Worm (Caenorhabditis elegans) whole organism, young adult: ENCODE data around the gene E_BE45912.2.
"Not testable (repeated sequence)": the region's sequence is repeated elsewhere in the genome, so short reads cannot be mapped to it uniquely, and the experiment has no call there.

Source experiments
- B0261.1 ChIP-seq: sonication (generic microtip); optimal IDR thresholded peaks from 2 replicates; lab custom pipeline; 2016; ENCODE audit warnings: mild to moderate bottlenecking, missing genetic modification characterization, moderate library complexity, missing compliant biosample characterization
- B0336.3 ChIP-seq: fragments of 200-800 bp; sonication (Bioruptor generic); IDR thresholded peaks from 2 replicates; pipeline ENCODE4 v1.3.6; 2022; ENCODE audit warnings: missing genetic modification characterization, missing compliant biosample characterization
- D2030.7 ChIP-seq: fragments of 200-800 bp; sonication (Bioruptor generic); IDR thresholded peaks from 2 replicates; pipeline ENCODE4 v1.3.6; 2022; ENCODE audit warnings: missing genetic modification reagents, missing genetic modification characterization, missing compliant biosample characterization
- F10E7.11 ChIP-seq: sonication (generic microtip); optimal IDR thresholded peaks from 2 replicates; lab custom pipeline; 2017; ENCODE audit warnings: mild to moderate bottlenecking, missing genetic modification characterization, moderate library complexity, missing compliant biosample characterization
- T07F8.4 ChIP-seq: sonication (generic microtip); optimal IDR thresholded peaks from 2 replicates; lab custom pipeline; 2016; ENCODE audit warnings: mild to moderate bottlenecking, missing genetic modification characterization, moderate library complexity, missing compliant biosample characterization
- Y79H2A.3 ChIP-seq: fragments of 200-800 bp; sonication (Bioruptor generic); conservative IDR thresholded peaks from 2 replicates; pipeline ENCODE4 v1.3.6; 2022; ENCODE audit warnings: missing genetic modification reagents, missing genetic modification characterization, missing compliant biosample characterization
- aptf-2 ChIP-seq: fragments of 200-800 bp; sonication (Bioruptor generic); conservative IDR thresholded peaks from 2 replicates; pipeline ENCODE4 v1.3.6; 2022; ENCODE audit warnings: missing genetic modification reagents, missing genetic modification characterization, missing compliant biosample characterization
- cebp-1 ChIP-seq, 2 experiments: fragments of 200-800 bp in 1 of 2; sonication (Bioruptor generic) in 1 of 2; sonication (generic microtip) in 1 of 2; IDR thresholded peaks in 1 of 2; optimal IDR thresholded peaks in 1 of 2; 2 replicates each; pipeline versions ENCODE4 v1.3.6 to Lab custom; 2017 to 2022; ENCODE audit warnings: missing compliant biosample characterization in 2 of 2, missing genetic modification characterization in 2 of 2, mild to moderate bottlenecking in 1 of 2, missing genetic modification reagents in 1 of 2, moderate library complexity in 1 of 2
- ceh-100 ChIP-seq: fragments of 200-800 bp; sonication (Bioruptor generic); IDR thresholded peaks from 2 replicates; pipeline ENCODE4 v1.3.6; 2022; ENCODE audit warnings: missing genetic modification reagents, missing genetic modification characterization, missing compliant biosample characterization
- dpl-1 ChIP-seq: fragments of 150-350 bp; optimal IDR thresholded peaks from 2 replicates; lab custom pipeline; 2014; ENCODE audit warnings: missing biosample characterization, missing genetic modification reagents, missing genetic modification characterization
- egl-44 ChIP-seq: fragments of 200-800 bp; sonication (Bioruptor generic); IDR thresholded peaks from 2 replicates; pipeline ENCODE4 v1.3.6; 2022; ENCODE audit warnings: missing genetic modification reagents, missing genetic modification characterization, missing compliant biosample characterization
- egrh-3 ChIP-seq: fragments of 200-800 bp; sonication (Bioruptor generic); IDR thresholded peaks from 2 replicates; pipeline ENCODE4 v1.3.6; 2022; ENCODE audit warnings: missing genetic modification reagents, missing genetic modification characterization, missing compliant biosample characterization
- hmg-1.2 ChIP-seq: fragments of 200-800 bp; sonication (Bioruptor generic); IDR thresholded peaks from 2 replicates; pipeline ENCODE4 v1.3.6; 2022; ENCODE audit warnings: missing genetic modification reagents, missing genetic modification characterization, missing compliant biosample characterization
- hmg-20 ChIP-seq: fragments of 200-800 bp; sonication (Bioruptor generic); IDR thresholded peaks from 2 replicates; pipeline ENCODE4 v1.3.6; 2022; ENCODE audit warnings: missing genetic modification reagents, missing genetic modification characterization, missing compliant biosample characterization
- hsf-1 ChIP-seq: fragments of 200-800 bp; sonication (Bioruptor generic); IDR thresholded peaks from 2 replicates; pipeline ENCODE4 v1.3.6; 2022; ENCODE audit warnings: missing genetic modification reagents, missing genetic modification characterization, missing compliant biosample characterization
- lag-1 ChIP-seq: fragments of 200-800 bp; sonication (Bioruptor generic); IDR thresholded peaks from 2 replicates; pipeline ENCODE4 v1.3.6; 2022; ENCODE audit warnings: missing genetic modification reagents, missing genetic modification characterization, missing compliant biosample characterization
- lin-26 ChIP-seq: fragments of 200-800 bp; sonication (Bioruptor generic); IDR thresholded peaks from 2 replicates; pipeline ENCODE4 v1.3.6; 2022; ENCODE audit warnings: missing genetic modification reagents, missing genetic modification characterization, missing compliant biosample characterization
- lsl-1 ChIP-seq: fragments of 200-800 bp; sonication (Bioruptor generic); optimal IDR thresholded peaks from 2 replicates; lab custom pipeline; 2018; ENCODE audit warnings: mild to moderate bottlenecking, missing genetic modification characterization, moderate library complexity, missing compliant biosample characterization
- nfya-2 ChIP-seq: fragments of 200-800 bp; sonication (Bioruptor generic); IDR thresholded peaks from 2 replicates; pipeline ENCODE4 v1.3.6; 2022; ENCODE audit warnings: missing genetic modification reagents, missing genetic modification characterization, missing compliant biosample characterization
- nhr-27 ChIP-seq: fragments of 200-800 bp; sonication (Bioruptor generic); optimal IDR thresholded peaks from 2 replicates; lab custom pipeline; 2018; ENCODE audit warnings: mild to moderate bottlenecking, missing genetic modification characterization, moderate library complexity, missing compliant biosample characterization
- rcor-1 ChIP-seq: fragments of 200-800 bp; sonication (Bioruptor generic); IDR thresholded peaks from 2 replicates; pipeline ENCODE4 v1.3.6; 2022; ENCODE audit warnings: missing genetic modification reagents, missing genetic modification characterization, missing compliant biosample characterization
- rpc-1 ChIP-seq, 2 experiments: fragments of 150-350 bp in 1 of 2; sonication (generic microtip) in 1 of 2; optimal IDR thresholded peaks; 2 replicates each; lab custom pipeline; 2014 to 2018; ENCODE audit warnings: missing biosample characterization in 1 of 2, missing genetic modification characterization in 1 of 2, missing genetic modification reagents in 1 of 2, missing genotype in 1 of 2
- sdz-38 ChIP-seq: sonication (generic microtip); optimal IDR thresholded peaks from 2 replicates; lab custom pipeline; 2016; ENCODE audit warnings: missing genotype, missing genetic modification characterization, missing compliant biosample characterization
- tbp1 ChIP-seq: fragments of 200-800 bp; sonication (Bioruptor generic); optimal IDR thresholded peaks from 2 replicates; lab custom pipeline; 2018; ENCODE audit warnings: mild to moderate bottlenecking, missing genetic modification characterization, missing compliant biosample characterization
- xnd-1 ChIP-seq: sonication (generic microtip); optimal IDR thresholded peaks from 2 replicates; lab custom pipeline; 2016; ENCODE audit warnings: missing genotype, missing genetic modification reagents, missing genetic modification characterization, missing compliant biosample characterization
- zfh-2 ChIP-seq: fragments of 200-800 bp; sonication (Bioruptor generic); conservative IDR thresholded peaks from 2 replicates; pipeline ENCODE4 v1.3.6; 2022; ENCODE audit warnings: missing genetic modification reagents, missing genetic modification characterization, missing compliant biosample characterization
- zim-3 ChIP-seq: sonication (generic microtip); optimal IDR thresholded peaks from 2 replicates; lab custom pipeline; 2017; ENCODE audit warnings: mild to moderate bottlenecking, missing genetic modification characterization, moderate library complexity, missing compliant biosample characterization
- ztf-26 ChIP-seq: sonication (generic microtip); optimal IDR thresholded peaks from 2 replicates; lab custom pipeline; 2017; ENCODE audit warnings: missing genetic modification characterization, missing compliant biosample characterization
- ztf-3 ChIP-seq: fragments of 200-800 bp; sonication (Bioruptor generic); optimal IDR thresholded peaks from 2 replicates; lab custom pipeline; 2018; ENCODE audit warnings: mild to moderate bottlenecking, missing genetic modification characterization, missing compliant biosample characterization

E_BE45912.2 gene

DNA sequence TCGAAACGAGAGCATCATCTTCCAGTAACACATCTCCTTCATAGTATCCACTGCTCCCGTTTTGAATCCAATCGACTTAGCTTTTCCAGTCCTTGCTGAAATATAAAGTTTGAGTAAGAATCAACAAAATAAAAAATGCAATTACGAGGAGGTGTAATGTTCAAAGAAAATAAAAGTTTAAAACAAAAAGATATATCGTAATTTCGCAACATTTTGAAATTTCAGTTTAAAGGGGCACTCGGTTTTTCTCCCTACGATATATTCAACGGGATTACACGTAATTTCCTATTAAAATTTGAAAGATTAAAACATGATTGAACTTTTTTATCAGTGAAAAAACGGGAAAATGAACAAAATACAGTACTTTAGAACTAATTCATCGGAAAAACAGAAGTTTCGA is 14.8 kb downstream of the E_BE45912.2 start, which contains the start of gene Y34F4.3:
TSS of gene Y34F4.3 (minus strand) at position 101 of the 400 bp plus-strand sequence.
- no peak for TF ChIP-seq rcor-1
- no peak for TF ChIP-seq ceh-100 (GFP tag; lab: Robert Waterston, UW)
- no peak for TF ChIP-seq nhr-27
- TF ChIP-seq hmg-20 (GFP tag; lab: Robert Waterston, UW) = no peak
- TF ChIP-seq ztf-3 (GFP tag; lab: Kevin White, UChicago) = no peak

ce11 chrIII:1009775-1010174 is 21.1 kb downstream of the E_BE45912.2 start, which contains the start of gene clc-24:
Gene clc-24 (plus strand): TSS chrIII:1010037.
- TF ChIP-seq rpc-1 (optimal IDR thresholded peaks at IDR 0.05; lab: Kevin White, UChicago) (peak; percentile 3), rpc-1 (tag; optimal IDR thresholded peaks at IDR 0.05; lab: Kevin White, UChicago) (peak; percentile 58), B0261.1 (peak; percentile 5), zfh-2 (GFP tag; lab: Robert Waterston, UW) (peak; percentile 50), egrh-3 (GFP tag; lab: Robert Waterston, UW) (peak; percentile 26; the same call in 1 of the 2 replicates), tbp1 (GFP tag; lab: Kevin White, UChicago) (peak; percentile 80), F10E7.11 (no peak), ceh-100 (GFP tag; lab: Robert Waterston, UW) (no peak)

DNA sequence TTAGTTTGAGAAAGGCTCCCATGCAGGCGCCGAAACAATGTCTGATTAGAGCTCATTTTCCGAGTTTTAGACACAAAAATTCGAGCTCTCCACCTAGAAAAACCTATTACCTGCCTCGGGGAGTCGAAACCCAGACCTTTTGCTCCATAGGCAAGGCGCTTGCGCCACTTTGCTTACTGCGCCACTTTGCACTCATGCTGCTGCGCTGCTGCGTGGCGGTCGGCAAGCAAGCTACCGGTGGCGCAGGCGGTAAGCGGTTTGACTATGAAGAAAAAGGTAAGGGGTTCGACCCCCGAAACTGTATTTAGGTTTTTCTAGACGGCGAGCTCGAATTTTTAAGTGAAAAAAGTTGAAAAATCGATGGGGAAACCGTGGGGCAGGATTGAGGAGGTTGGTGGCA is 21.9 kb downstream of the E_BE45912.2 start:
- TF ChIP-seq egrh-3 (GFP tag; lab: Robert Waterston, UW) (peak; percentile 38; the same call in 1 of the 2 replicates), zfh-2 (GFP tag; lab: Robert Waterston, UW) (0 out of 2 replicates have a peak, but pooled peaks have one; percentile 16), Y79H2A.3 (GFP tag; lab: Robert Waterston, UW) (0 out of 2 replicates have a peak, but pooled peaks have one; percentile 22), rpc-1 (tag; optimal IDR thresholded peaks at IDR 0.05; lab: Kevin White, UChicago) (peak; percentile 22), lin-26 (GFP tag; lab: Robert Waterston, UW) (0 out of 2 replicates have a peak, but pooled peaks have one; percentile 52), tbp1 (GFP tag; lab: Kevin White, UChicago) (peak; percentile 26)
- not testable (repeated sequence) for TF ChIP-seq rpc-1 (optimal IDR thresholded peaks at IDR 0.05; lab: Kevin White, UChicago)

DNA sequence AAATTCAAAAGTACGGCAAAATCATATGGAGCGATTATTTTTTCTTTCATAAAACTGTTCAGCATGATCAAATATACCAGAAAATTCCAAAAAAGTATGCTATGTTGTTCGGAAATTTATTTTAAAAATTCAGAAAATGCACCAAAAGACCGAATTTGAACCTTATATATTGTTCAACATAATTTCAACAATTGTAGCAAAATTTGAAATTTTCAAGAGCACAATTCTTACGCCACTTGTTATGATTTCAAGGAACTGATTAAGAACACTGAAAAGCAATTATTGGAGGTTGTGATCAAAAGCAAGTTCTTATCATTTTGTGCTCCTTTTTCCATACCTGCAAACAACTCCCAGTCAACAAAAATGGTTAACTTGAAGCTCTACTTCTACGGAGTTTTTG is 22.8 kb downstream of the E_BE45912.2 start, which contains the start of gene clc-27:
TSS of gene clc-27 (plus strand) at position 301 of the 400 bp plus-strand sequence.
- TF ChIP-seq egl-44 (GFP tag; lab: Robert Waterston, UW) = no peak
- TF ChIP-seq sdz-38 (tag; lab: Kevin White, UChicago) = no peak
- TF ChIP-seq B0336.3 (GFP tag; lab: Robert Waterston, UW) = no peak
- TF ChIP-seq lag-1 (GFP tag; lab: Robert Waterston, UW) = no peak
- TF ChIP-seq hmg-1.2 (GFP tag; lab: Robert Waterston, UW) = no peak
- TF ChIP-seq aptf-2 (GFP tag; lab: Robert Waterston, UW) = no peak
- TF ChIP-seq ztf-26 (tag; lab: Kevin White, UChicago) = no peak
- TF ChIP-seq dpl-1 (GFP tag; lab: Kevin White, UChicago) = no peak

DNA sequence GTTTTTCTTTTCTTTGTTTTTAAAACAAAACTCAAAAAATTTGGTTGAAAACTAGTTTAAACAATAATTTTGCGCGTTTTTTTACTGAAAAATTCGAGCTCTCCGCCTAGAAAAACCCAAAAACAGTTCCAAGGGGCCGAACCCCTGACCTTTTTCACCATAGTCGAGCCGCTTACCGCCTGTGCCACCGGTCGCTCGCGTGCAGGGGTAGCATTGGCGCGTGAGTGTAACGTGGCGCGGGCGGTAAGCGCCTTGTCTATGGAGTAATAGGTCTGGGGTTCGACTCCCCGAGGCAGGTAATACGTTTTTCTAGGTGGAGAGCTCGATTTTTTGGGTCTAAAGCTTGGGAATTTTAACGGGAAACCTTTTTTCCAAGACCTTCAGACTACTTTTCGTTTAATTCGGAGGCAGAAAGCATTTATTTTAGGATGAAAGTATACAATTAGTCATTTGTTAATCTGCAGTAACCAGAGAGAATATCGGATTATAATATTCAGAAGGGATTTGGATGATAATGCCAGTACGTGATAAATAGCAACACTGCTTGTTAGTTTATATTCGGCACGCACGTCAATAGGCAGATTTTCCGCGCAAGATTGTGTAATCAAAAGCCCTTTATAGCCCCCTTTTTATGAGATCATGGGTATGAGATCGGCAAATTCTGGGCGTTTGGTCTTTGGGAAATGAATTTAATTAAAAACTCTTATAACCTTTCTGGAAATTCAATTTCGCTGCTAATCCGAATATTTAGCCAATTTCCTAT is 23.6 kb downstream of the E_BE45912.2 start:
- TF ChIP-seq rpc-1 (optimal IDR thresholded peaks at IDR 0.05; lab: Kevin White, UChicago) (no peak), rpc-1 (tag; optimal IDR thresholded peaks at IDR 0.05; lab: Kevin White, UChicago) (peak; percentile 40), hsf-1 (no peak), T07F8.4 (tag; lab: Kevin White, UChicago) (no peak), zfh-2 (GFP tag; lab: Robert Waterston, UW) (0 out of 2 replicates have a peak, but pooled peaks have one; percentile 46), xnd-1 (no peak), cebp-1 (GFP tag; IDR thresholded peaks at IDR 0.05; lab: Robert Waterston, UW) (no peak), cebp-1 (tag; optimal IDR thresholded peaks at IDR 0.05; lab: Kevin White, UChicago) (no peak), aptf-2 (GFP tag; lab: Robert Waterston, UW) (no peak), tbp1 (GFP tag; lab: Kevin White, UChicago) (peak; percentile 72), D2030.7 (GFP tag; lab: Robert Waterston, UW) (peak; percentile 39; the same call in 1 of the 2 replicates), lsl-1 (peak; percentile 5), nfya-2 (GFP tag; lab: Robert Waterston, UW) (no peak), zim-3 (tag; lab: Kevin White, UChicago) (no peak)
- TF ChIP-seq, all 124 proteins: peak for 5
